Fruit fly (Drosophila melanogaster) whole organism, pupa: ENCODE measurements around the gene CG5618.

Experiments used
- CG10348 ChIP-seq: fragments of 200-800 bp; sonication (Bioruptor generic); IDR thresholded peaks from 2 replicates; pipeline ENCODE4 v1.3.6; 2022; ENCODE audit warnings: missing biosample characterization, missing genetic modification characterization
- CG13204 ChIP-seq: fragments of 200-800 bp; sonication (Bioruptor generic); optimal IDR thresholded peaks from 2 replicates; lab custom pipeline; 2018; ENCODE audit warnings: missing biosample characterization, mild to moderate bottlenecking, missing genetic modification characterization, moderate library complexity
- CG15710 ChIP-seq: fragments of 200-800 bp; sonication (Bioruptor generic); optimal IDR thresholded peaks from 2 replicates; lab custom pipeline; 2018; ENCODE audit warnings: missing biosample characterization, mild to moderate bottlenecking, missing genetic modification characterization, moderate library complexity
- CG32121 ChIP-seq: fragments of 200-800 bp; sonication (Bioruptor generic); IDR thresholded peaks from 2 replicates; pipeline ENCODE4 v1.3.6; 2022; ENCODE audit warnings: missing biosample characterization, missing genetic modification characterization
- CG4496 ChIP-seq: fragments of 200-800 bp; sonication (Bioruptor generic); IDR thresholded peaks from 3 replicates; pipeline ENCODE4 v1.3.6; 2022; ENCODE audit warnings: missing biosample characterization, missing genetic modification characterization
- CG8159 ChIP-seq: fragments of 200-800 bp; sonication (Bioruptor generic); optimal IDR thresholded peaks from 3 replicates; lab custom pipeline; 2018; ENCODE audit warnings: missing biosample characterization, mild to moderate bottlenecking, missing genetic modification characterization, moderate library complexity
- CG8301 ChIP-seq: fragments of 200-800 bp; sonication (Bioruptor generic); optimal IDR thresholded peaks from 2 replicates; lab custom pipeline; 2018; ENCODE audit warnings: missing biosample characterization, mild to moderate bottlenecking, missing genetic modification characterization
- CG9948 ChIP-seq: fragments of 200-800 bp; sonication (Bioruptor generic); optimal IDR thresholded peaks from 2 replicates; lab custom pipeline; 2018; ENCODE audit warnings: missing biosample characterization, mild to moderate bottlenecking, missing genetic modification characterization, moderate library complexity
- D1 ChIP-seq: fragments of 200-800 bp; sonication (Bioruptor generic); optimal IDR thresholded peaks from 2 replicates; lab custom pipeline; 2018; ENCODE audit warnings: missing biosample characterization, mild to moderate bottlenecking, missing genetic modification characterization, moderate library complexity
- Pif1A ChIP-seq: fragments of 200-800 bp; sonication (Bioruptor generic); optimal IDR thresholded peaks from 3 replicates; lab custom pipeline; 2016; ENCODE audit warnings: missing biosample characterization, missing genetic modification characterization
- Pif1B ChIP-seq: fragments of 200-800 bp; sonication (Bioruptor generic); optimal IDR thresholded peaks from 3 replicates; lab custom pipeline; 2016; ENCODE audit warnings: missing biosample characterization, missing genetic modification characterization
- Snoo ChIP-seq: fragments of 200-800 bp; sonication (Bioruptor generic); optimal IDR thresholded peaks from 3 replicates; lab custom pipeline; 2017; ENCODE audit warnings: missing biosample characterization, mild to moderate bottlenecking, missing genetic modification characterization, inconsistent platforms
- fd96Ca ChIP-seq: fragments of 200-800 bp; sonication (Bioruptor generic); IDR thresholded peaks from 3 replicates; pipeline ENCODE4 v1.3.6; 2022; ENCODE audit warnings: missing biosample characterization, missing genetic modification characterization

dm6 chr3L:20354872-20355271 is 1.6 kb downstream of the CG5618 start:
- no peak for TF ChIP-seq CG15710
- no peak for TF ChIP-seq CG8301
- no peak for TF ChIP-seq CG10348 (GFP tag; lab: Robert Waterston, UW)
- TF ChIP-seq Pif1A (GFP tag; lab: Kevin White, UChicago) = no peak
- TF ChIP-seq Pif1B (GFP tag; lab: Kevin White, UChicago) = no peak
- TF ChIP-seq CG4496 (GFP tag; lab: Robert Waterston, UW) = no peak
- no peak for TF ChIP-seq CG9948 (tag; lab: Kevin White, UChicago)
- no peak for TF ChIP-seq CG32121
- TF ChIP-seq CG13204 (GFP tag; lab: Kevin White, UChicago) = no peak
- TF ChIP-seq D1 (tag; lab: Kevin White, UChicago) = no peak
- no peak for TF ChIP-seq fd96Ca
- no peak for TF ChIP-seq Snoo (tag; lab: Kevin White, UChicago)
- TF ChIP-seq CG8159 (tag; lab: Kevin White, UChicago) = no peak
